Worm (Caenorhabditis elegans) whole organism, midembryonic: Measurements from ENCODE around the gene zyg-8.

ENCODE experiments used
- T22C8.4 ChIP-seq: fragments of 200-800 bp; sonication (Bioruptor generic); IDR thresholded peaks from 2 replicates; pipeline ENCODE4 v1.3.6; 2022; ENCODE audit warnings: missing genetic modification characterization, missing compliant biosample characterization
- cog-1 ChIP-seq: sonication (generic microtip); optimal IDR thresholded peaks from 2 replicates; lab custom pipeline; 2016; ENCODE audit warnings: missing genetic modification characterization, missing compliant biosample characterization
- flt-1 ChIP-seq: fragments of 200-800 bp; sonication (Bioruptor generic); IDR thresholded peaks from 2 replicates; pipeline ENCODE4 v1.3.6; 2022; ENCODE audit warnings: missing genetic modification characterization, missing compliant biosample characterization
- klf-2 ChIP-seq: fragments of 200-800 bp; sonication (Bioruptor generic); conservative IDR thresholded peaks from 2 replicates; pipeline ENCODE4 v1.3.6; 2022; ENCODE audit warnings: missing genetic modification reagents, missing genetic modification characterization, missing compliant biosample characterization
- med-1 ChIP-seq: sonication (generic microtip); optimal IDR thresholded peaks from 2 replicates; lab custom pipeline; 2017; ENCODE audit warnings: missing genetic modification characterization, mild to moderate bottlenecking, missing compliant biosample characterization, antibody characterized with exemption, missing genetic modification reagents; ENCODE audit not compliant: insufficient read depth
- ref-1 ChIP-seq: fragments of 200-800 bp; sonication (Bioruptor generic); conservative IDR thresholded peaks from 2 replicates; pipeline ENCODE4 v1.3.6; 2022; ENCODE audit warnings: missing genetic modification reagents, missing genetic modification characterization, missing compliant biosample characterization
- tab-1 ChIP-seq: fragments of 200-800 bp; sonication (Bioruptor generic); IDR thresholded peaks from 2 replicates; pipeline ENCODE4 v1.3.6; 2022; ENCODE audit warnings: missing genetic modification characterization, missing compliant biosample characterization
- ztf-23 ChIP-seq: fragments of 200-800 bp; sonication (Bioruptor generic); IDR thresholded peaks from 2 replicates; pipeline ENCODE4 v1.3.6; 2022; ENCODE audit warnings: missing genetic modification reagents, missing genetic modification characterization, missing compliant biosample characterization
- ztf-29 ChIP-seq: fragments of 200-800 bp; sonication (Bioruptor generic); IDR thresholded peaks from 2 replicates; pipeline ENCODE4 v1.3.6; 2022; ENCODE audit warnings: missing genetic modification reagents, missing genetic modification characterization, missing compliant biosample characterization

zyg-8 gene

DNA sequence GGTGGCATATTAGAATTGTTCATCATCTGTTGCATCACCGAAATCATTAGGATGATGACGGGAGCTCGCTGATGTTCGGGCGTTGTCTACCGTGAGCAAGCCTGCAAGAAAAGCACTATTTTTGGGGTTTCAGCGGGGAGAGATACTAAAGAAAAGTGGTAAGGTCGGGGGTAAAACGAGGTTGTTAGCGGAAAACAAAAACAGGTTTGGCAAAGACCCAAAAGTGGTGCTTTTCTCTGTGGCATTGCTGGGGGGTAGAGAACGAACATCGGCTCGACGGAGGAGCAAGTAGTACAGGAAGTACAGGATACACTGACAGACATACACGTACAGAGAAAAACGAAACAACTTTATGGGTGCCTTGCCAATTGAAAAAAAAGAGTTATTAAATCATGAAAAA lies 15.9 kb downstream of the zyg-8 start, which contains the start of gene php-3:
Gene php-3, minus strand, starts transcription at position 101 of the 400 bp plus-strand sequence.
- TF ChIP-seq ztf-29 (GFP tag; lab: Robert Waterston, UW) (no peak), klf-2 (GFP tag; lab: Robert Waterston, UW) (no peak), flt-1 (no peak), T22C8.4 (GFP tag; lab: Robert Waterston, UW) (no peak), med-1 (GFP tag; lab: Kevin White, UChicago) (no peak), ztf-23 (no peak), ref-1 (no peak), cog-1 (tag; lab: Kevin White, UChicago) (no peak), tab-1 (GFP tag; lab: Robert Waterston, UW) (no peak)

ce11 chrIII:12081992-12082628 lies 20.6 kb downstream of the zyg-8 start:
- no peak for TF ChIP-seq T22C8.4 (GFP tag; lab: Robert Waterston, UW)
- TF ChIP-seq ztf-23 = peak; percentile 40; the same call in 1 of the 2 replicates

DNA sequence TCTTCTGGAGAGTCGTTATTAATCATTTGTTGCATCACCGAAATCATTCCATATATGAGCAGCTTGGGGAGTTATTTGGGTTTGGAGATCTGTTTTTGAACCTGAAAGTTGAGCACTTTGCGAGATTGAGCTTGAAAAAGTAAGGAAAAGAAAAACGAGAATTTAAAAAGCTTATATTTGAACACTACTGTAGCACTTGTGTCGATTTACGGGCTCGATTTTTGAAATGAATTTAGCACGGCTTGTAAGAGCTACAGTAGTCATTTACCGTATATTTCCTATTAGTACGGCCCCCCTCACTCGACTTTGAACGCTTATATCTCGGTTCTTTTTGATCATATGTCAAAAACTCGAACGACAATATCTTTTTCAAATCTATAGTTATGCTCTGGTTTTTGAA lies 22.7 kb downstream of the zyg-8 start, which contains the start of gene nob-1:
Gene nob-1, minus strand, starts transcription at position 101 of the 400 bp plus-strand sequence.
- TF ChIP-seq cog-1 (tag; lab: Kevin White, UChicago) (no peak), ztf-29 (GFP tag; lab: Robert Waterston, UW) (no peak), klf-2 (GFP tag; lab: Robert Waterston, UW) (no peak)

DNA sequence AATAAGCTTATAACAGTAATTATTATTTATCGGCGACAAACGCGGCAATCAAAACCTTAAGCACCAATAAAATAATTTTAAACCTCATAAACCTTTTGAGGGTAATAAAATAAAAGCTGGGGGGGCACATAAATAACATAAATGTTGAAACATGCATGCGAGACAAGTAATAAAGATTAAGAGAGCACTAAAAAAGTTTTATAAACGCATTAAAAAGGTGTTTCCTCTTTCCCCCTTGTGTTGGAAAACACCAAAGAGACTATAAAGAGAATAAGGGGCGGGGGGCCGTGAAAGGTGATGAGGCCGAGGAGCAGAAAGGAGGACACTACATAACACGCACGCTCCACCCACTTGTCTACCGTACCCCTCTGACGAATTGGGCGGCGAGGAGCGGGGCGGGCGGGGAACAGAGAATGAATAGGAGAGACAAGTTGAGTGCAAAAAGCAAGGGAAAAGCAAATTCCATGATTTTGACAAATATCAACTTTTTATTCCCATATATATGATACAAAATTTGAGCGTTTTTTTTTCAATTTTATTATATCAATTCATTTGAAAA lies 23.3 kb downstream of the zyg-8 start:
- TF ChIP-seq ztf-29 (GFP tag; lab: Robert Waterston, UW) (no peak), ztf-23 (no peak), T22C8.4 (GFP tag; lab: Robert Waterston, UW) (no peak), flt-1 (no peak), cog-1 (tag; lab: Kevin White, UChicago) (peak; percentile 49), tab-1 (GFP tag; lab: Robert Waterston, UW) (no peak), ref-1 (no peak), med-1 (GFP tag; lab: Kevin White, UChicago) (no peak), klf-2 (GFP tag; lab: Robert Waterston, UW) (no peak)

DNA sequence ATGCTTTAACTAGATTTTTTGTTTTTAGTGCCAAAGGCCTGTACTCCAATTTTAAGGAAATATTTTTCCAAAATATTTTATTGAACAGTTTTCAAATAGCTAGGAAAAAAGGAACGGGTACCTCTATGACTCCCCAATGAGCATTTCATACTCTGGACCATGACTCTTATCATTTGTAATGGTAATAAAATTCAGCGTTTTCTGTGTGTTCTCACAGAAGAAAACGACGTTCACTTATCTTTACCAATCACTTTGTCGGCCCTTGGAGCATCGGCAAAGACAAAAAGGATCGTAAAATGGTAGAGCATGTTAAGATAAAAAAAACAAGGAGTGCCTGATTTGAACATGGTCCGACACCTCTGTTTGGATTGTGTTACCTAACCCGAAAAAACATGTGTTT lies 26.1 kb downstream of the zyg-8 start:
- TF ChIP-seq cog-1 (tag; lab: Kevin White, UChicago) (no peak), T22C8.4 (GFP tag; lab: Robert Waterston, UW) (no peak), tab-1 (GFP tag; lab: Robert Waterston, UW) (no peak), klf-2 (GFP tag; lab: Robert Waterston, UW) (no peak), ztf-23 (no peak), med-1 (GFP tag; lab: Kevin White, UChicago) (no peak), ref-1 (no peak), flt-1 (no peak), ztf-29 (GFP tag; lab: Robert Waterston, UW) (no peak)

- no peak for TF ChIP-seq ref-1
- no peak for TF ChIP-seq ztf-23
- TF ChIP-seq tab-1 (GFP tag; lab: Robert Waterston, UW) = no peak
- TF ChIP-seq med-1 (GFP tag; lab: Kevin White, UChicago) = no peak
- TF ChIP-seq klf-2 (GFP tag; lab: Robert Waterston, UW) = no peak
- no peak for TF ChIP-seq cog-1 (tag; lab: Kevin White, UChicago)
- TF ChIP-seq ztf-29 (GFP tag; lab: Robert Waterston, UW) = no peak
- TF ChIP-seq flt-1 = no peak
- no peak for TF ChIP-seq T22C8.4 (GFP tag; lab: Robert Waterston, UW)
Observed at ce11 chrIII:12092595-12092994, 31.1 kb downstream of the zyg-8 start.

- TF ChIP-seq flt-1 = no peak
- TF ChIP-seq ref-1 = no peak
- TF ChIP-seq ztf-29 (GFP tag; lab: Robert Waterston, UW) = no peak
Observed at ce11 chrIII:12094158-12094856, 32.8 kb downstream of the zyg-8 start.

ce11 chrIII:12107441-12107840 lies 45.9 kb downstream of the zyg-8 start, which contains the start of the genes cest-12 and lonp-2:
TSS of gene cest-12 (minus strand) at chrIII:12107541.
TSS of gene lonp-2 (plus strand) at chrIII:12107774.
- TF ChIP-seq cog-1 (tag; lab: Kevin White, UChicago) = no peak
- no peak for TF ChIP-seq med-1 (GFP tag; lab: Kevin White, UChicago)
- TF ChIP-seq ztf-23 = no peak
- no peak for TF ChIP-seq tab-1 (GFP tag; lab: Robert Waterston, UW)
- TF ChIP-seq T22C8.4 (GFP tag; lab: Robert Waterston, UW) = no peak
- no peak for TF ChIP-seq flt-1

- no peak for TF ChIP-seq cog-1 (tag; lab: Kevin White, UChicago)
- no peak for TF ChIP-seq klf-2 (GFP tag; lab: Robert Waterston, UW)
- no peak for TF ChIP-seq ref-1
- no peak for TF ChIP-seq T22C8.4 (GFP tag; lab: Robert Waterston, UW)
- TF ChIP-seq med-1 (GFP tag; lab: Kevin White, UChicago) = no peak
Observed at ce11 chrIII:12118381-12118780, 56.9 kb downstream of the zyg-8 start, which contains the start of gene lron-12. TSS of gene lron-12 (minus strand) at chrIII:12118481.

DNA sequence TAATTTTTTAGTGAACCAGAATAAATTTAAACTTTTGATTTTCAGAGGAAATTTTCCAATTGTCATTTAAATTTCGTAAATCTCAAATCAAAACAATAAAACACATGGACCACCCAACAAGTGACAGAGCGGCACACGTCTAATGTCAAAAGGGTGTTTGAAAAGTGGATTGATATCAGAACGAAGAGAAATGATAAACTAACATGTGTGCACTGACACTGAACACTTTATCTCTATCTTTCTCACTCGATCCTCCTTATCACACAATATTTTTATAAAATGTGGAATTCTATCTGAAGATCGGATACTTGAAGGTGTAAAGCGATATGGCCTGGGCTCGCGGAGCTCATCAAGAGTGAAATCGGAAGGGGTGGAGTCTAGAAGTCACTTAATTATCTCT lies 58.1 kb downstream of the zyg-8 start:
- TF ChIP-seq flt-1 (no peak), ztf-29 (GFP tag; lab: Robert Waterston, UW) (no peak), tab-1 (GFP tag; lab: Robert Waterston, UW) (no peak), T22C8.4 (GFP tag; lab: Robert Waterston, UW) (no peak), ref-1 (no peak), ztf-23 (no peak), cog-1 (tag; lab: Kevin White, UChicago) (no peak), med-1 (GFP tag; lab: Kevin White, UChicago) (no peak), klf-2 (GFP tag; lab: Robert Waterston, UW) (no peak)
